Fruit fly (Drosophila melanogaster): ENCODE results near the gene Ggamma30A.

Gene Ggamma30A

DNA sequence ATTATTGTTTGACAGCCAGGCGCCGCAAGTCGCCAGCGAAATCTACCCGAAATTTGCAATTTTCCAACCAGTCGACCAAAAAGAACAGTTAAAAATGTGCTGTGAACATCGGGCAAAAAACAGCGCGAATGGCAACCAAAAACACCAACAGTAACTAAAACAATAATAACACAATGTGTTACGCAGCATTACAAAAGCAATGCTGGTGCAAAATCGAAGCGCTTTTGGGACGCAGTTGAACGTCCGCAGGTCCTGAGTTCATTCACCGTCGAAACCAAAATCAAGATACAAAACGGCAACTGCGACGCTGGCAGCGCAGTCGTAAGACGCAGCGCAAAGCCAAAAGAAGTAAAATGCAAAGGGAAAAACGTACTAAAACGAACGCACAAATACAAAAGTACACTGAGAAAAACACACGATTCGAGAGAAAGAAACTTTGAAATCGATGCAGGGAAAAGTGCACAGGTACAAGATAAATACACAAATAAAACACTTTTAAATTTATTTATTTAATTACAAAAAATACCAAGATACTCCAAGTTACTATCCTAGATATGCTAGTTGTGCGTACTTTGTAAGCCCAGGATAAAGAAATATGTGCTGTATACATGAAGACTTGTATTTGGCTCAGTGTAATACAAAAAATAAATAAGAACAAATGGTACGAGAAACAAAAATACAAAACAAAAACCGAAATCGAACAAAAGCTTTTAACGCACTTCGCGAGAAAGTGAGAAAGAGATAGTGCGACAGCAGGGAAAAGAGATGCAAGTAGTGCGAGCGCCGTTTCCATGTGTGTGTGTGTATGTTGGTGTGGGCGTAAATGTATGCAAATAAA lies 45.3 kb upstream of the Ggamma30A start (continued):
- TF ChIP-seq CG32767 (GFP tag; IDR thresholded peaks at IDR 0.05) = peak; percentile 39; the same call in 1 of the 2 replicates
- no peak for TF ChIP-seq Dip2 (GFP tag; IDR thresholded peaks at IDR 0.05)
- peak in 1 of 2 experiments; percentile 77 for TF ChIP-seq Eip74EF (GFP tag; optimal IDR thresholded peaks at IDR 0.05)
- TF ChIP-seq CG14441 (GFP tag; IDR thresholded peaks at IDR 0.05) = peak; percentile 69
- TF ChIP-seq CG6254 (GFP tag; optimal IDR thresholded peaks at IDR 0.05) = peak; percentile 54
- no peak for TF ChIP-seq luna (GFP tag; optimal IDR thresholded peaks at IDR 0.05)
- no peak for TF ChIP-seq nerfin-2 (GFP tag; IDR thresholded peaks at IDR 0.05; ENCODE audit: partially characterized antibody)
- no peak for TF ChIP-seq CG14965 (GFP tag; optimal IDR thresholded peaks at IDR 0.05; ENCODE audit: borderline replicate concordance)
- TF ChIP-seq CG7963 (GFP tag; IDR thresholded peaks at IDR 0.05; ENCODE audit: partially characterized antibody) = no peak
- no peak for TF ChIP-seq sisA (GFP tag; IDR thresholded peaks at IDR 0.05)
- TF ChIP-seq Asciz (GFP tag; optimal IDR thresholded peaks at IDR 0.05) = peak; percentile 54
- TF ChIP-seq CG17802 (tag; optimal IDR thresholded peaks at IDR 0.05) = no peak
- peak; percentile 1 for TF ChIP-seq caup (GFP tag; optimal IDR thresholded peaks at IDR 0.05; ENCODE audit: severe bottlenecking)
- no peak for TF ChIP-seq CG43689 (GFP tag; IDR thresholded peaks at IDR 0.05)
- TF ChIP-seq mld (GFP tag; IDR thresholded peaks at IDR 0.05; ENCODE audit: partially characterized antibody) = no peak
- peak; percentile 62 for TF ChIP-seq CG18619 (GFP tag; optimal IDR thresholded peaks at IDR 0.05)
- no peak for TF ChIP-seq hbn (GFP tag; IDR thresholded peaks at IDR 0.05; ENCODE audit: partially characterized antibody)
- no peak for TF ChIP-seq hb (GFP tag; IDR thresholded peaks at IDR 0.05; ENCODE audit: partially characterized antibody)
- TF ChIP-seq Tbp (GFP tag; optimal IDR thresholded peaks at IDR 0.05) = no peak
- no peak for TF ChIP-seq ap (GFP tag; IDR thresholded peaks at IDR 0.05)
- TF ChIP-seq Opbp (GFP tag; IDR thresholded peaks at IDR 0.05; ENCODE audit: partially characterized antibody) = no peak
- TF ChIP-seq CG6689 (GFP tag; IDR thresholded peaks at IDR 0.05) = peak; percentile 63
- TF ChIP-seq CG2129 (GFP tag; IDR thresholded peaks at IDR 0.05; ENCODE audit: partially characterized antibody) = no peak
- no peak for TF ChIP-seq Atf-2 (GFP tag; optimal IDR thresholded peaks at IDR 0.05)
- TF ChIP-seq Max (GFP tag; optimal IDR thresholded peaks at IDR 0.05) = peak; percentile 68
- TF ChIP-seq Dip3 (GFP tag; optimal IDR thresholded peaks at IDR 0.05) = no peak
- TF ChIP-seq bigmax (GFP tag; optimal IDR thresholded peaks at IDR 0.05) = no peak
- no peak; the same call in 1 of the 2 replicates for TF ChIP-seq CG7372 (GFP tag; IDR thresholded peaks at IDR 0.05)
- no peak for TF ChIP-seq Neu2 (GFP tag; optimal IDR thresholded peaks at IDR 0.05; ENCODE audit: borderline replicate concordance)
- peak; percentile 81 for TF ChIP-seq Drgx (GFP tag; IDR thresholded peaks at IDR 0.05)
- no peak; the same call in 2 of the 3 replicates for TF ChIP-seq croc (GFP tag; conservative IDR thresholded peaks at IDR 0.05)
- peak; percentile 82 for TF ChIP-seq lab (GFP tag; optimal IDR thresholded peaks at IDR 0.05)
- TF ChIP-seq CG8765 (GFP tag; IDR thresholded peaks at IDR 0.05) = no peak
- no peak for TF ChIP-seq CG18764 (GFP tag; optimal IDR thresholded peaks at IDR 0.05)
- no peak for TF ChIP-seq unc-4 (GFP tag; IDR thresholded peaks at IDR 0.05; ENCODE audit: partially characterized antibody)
- TF ChIP-seq CG9215 (GFP tag; IDR thresholded peaks at IDR 0.05) = no peak
- no peak for TF ChIP-seq D (optimal IDR thresholded peaks at IDR 0.05)
- peak; percentile 36 for TF ChIP-seq D (GFP tag; optimal IDR thresholded peaks at IDR 0.05)
- 0 out of 3 replicates have a peak, but pooled peaks have one; percentile 20 for TF ChIP-seq ase (GFP tag; IDR thresholded peaks at IDR 0.05)
- TF ChIP-seq CG5953 (GFP tag; IDR thresholded peaks at IDR 0.05) = no peak
- no peak for TF ChIP-seq fu2 (GFP tag; optimal IDR thresholded peaks at IDR 0.05)
- TF ChIP-seq Abd-B (GFP tag; optimal IDR thresholded peaks at IDR 0.05) = peak; percentile 45
- TF ChIP-seq mirr (GFP tag; optimal IDR thresholded peaks at IDR 0.05) = no peak
- no peak for TF ChIP-seq BEAF-32 (GFP tag; optimal IDR thresholded peaks at IDR 0.05)
- no peak for TF ChIP-seq CG14667 (GFP tag; IDR thresholded peaks at IDR 0.05)
- peak; percentile 3 for TF ChIP-seq Usf (GFP tag; optimal IDR thresholded peaks at IDR 0.05)
- no peak for TF ChIP-seq CG7745 (tag; optimal IDR thresholded peaks at IDR 0.05)
- TF ChIP-seq tio (GFP tag; optimal IDR thresholded peaks at IDR 0.05) = peak; percentile 65
